Fruit fly (Drosophila melanogaster): ENCODE data around the gene Nnf1b.

The Nnf1b gene

dm6 chr2L:850727-851257 lies 40.4 kb downstream of the Nnf1b start, which contains the start of gene drongo:
Gene drongo, minus strand, starts transcription at chr2L:851071.
- no peak for TF ChIP-seq CG10147 (GFP tag; optimal IDR thresholded peaks at IDR 0.05)
- TF ChIP-seq sna (GFP tag; IDR thresholded peaks at IDR 0.05; ENCODE audit: partially characterized antibody), result peak; percentile 52; the same call in 1 of the 2 replicates
- peak; percentile 2 for TF ChIP-seq CG9609 (GFP tag; optimal IDR thresholded peaks at IDR 0.05)
- TF ChIP-seq lov (optimal IDR thresholded peaks at IDR 0.05), result no peak
- TF ChIP-seq lov (GFP tag; IDR thresholded peaks at IDR 0.05), result 0 out of 3 replicates have a peak, but pooled peaks have one; percentile 11
- TF ChIP-seq CG7987 (GFP tag; optimal IDR thresholded peaks at IDR 0.05), result peak; percentile 36
- peak; percentile 13 for TF ChIP-seq da (GFP tag; optimal IDR thresholded peaks at IDR 0.05)
- no peak for TF ChIP-seq repo (GFP tag; optimal IDR thresholded peaks at IDR 0.05)
- TF ChIP-seq CG15011 (GFP tag; optimal IDR thresholded peaks at IDR 0.05), result no peak
- TF ChIP-seq CG12391 (tag; optimal IDR thresholded peaks at IDR 0.05), result peak; percentile 61
- peak; percentile 50; the same call in 1 of the 3 replicates for TF ChIP-seq CG16813 (GFP tag; IDR thresholded peaks at IDR 0.05; ENCODE audit: partially characterized antibody)
- TF ChIP-seq sima (GFP tag; optimal IDR thresholded peaks at IDR 0.05), result no peak
- TF ChIP-seq CG17802 (tag; optimal IDR thresholded peaks at IDR 0.05), result peak; percentile 6
- TF ChIP-seq Elba2 (GFP tag; optimal IDR thresholded peaks at IDR 0.05), result no peak
- peak; percentile 15 for TF ChIP-seq CG2678 (tag; optimal IDR thresholded peaks at IDR 0.05)
- peak; percentile 61 for TF ChIP-seq Hand (GFP tag; optimal IDR thresholded peaks at IDR 0.05)
- peak; percentile 42 for TF ChIP-seq pros (GFP tag; optimal IDR thresholded peaks at IDR 0.05)
- no peak for TF ChIP-seq Fer2 (tag; optimal IDR thresholded peaks at IDR 0.05)
- peak; percentile 55 for TF ChIP-seq PHDP (tag; optimal IDR thresholded peaks at IDR 0.05)
- no peak for TF ChIP-seq Taf1 (GFP tag; IDR thresholded peaks at IDR 0.05)
- no peak for TF ChIP-seq vnd (GFP tag; IDR thresholded peaks at IDR 0.05; ENCODE audit: partially characterized antibody)
- 0 out of 2 replicates have a peak, but pooled peaks have one; percentile 8 for TF ChIP-seq sim (GFP tag; IDR thresholded peaks at IDR 0.05)
- peak; percentile 43 for TF ChIP-seq stwl (tag; optimal IDR thresholded peaks at IDR 0.05)
- TF ChIP-seq CG9727 (GFP tag; optimal IDR thresholded peaks at IDR 0.05), result no peak
- no peak for TF ChIP-seq Oli (tag; optimal IDR thresholded peaks at IDR 0.05)
- TF ChIP-seq cad (GFP tag; optimal IDR thresholded peaks at IDR 0.05), result no peak
- peak; percentile 84 for TF ChIP-seq Myb (GFP tag; optimal IDR thresholded peaks at IDR 0.05)
- TF ChIP-seq CG18262 (tag; optimal IDR thresholded peaks at IDR 0.05), result peak; percentile 9
- TF ChIP-seq crol (GFP tag; IDR thresholded peaks at IDR 0.05), result peak; percentile 46; the same call in 1 of the 2 replicates
- TF ChIP-seq CG6854 (GFP tag; optimal IDR thresholded peaks at IDR 0.05), result no peak
- no peak for TF ChIP-seq dimm (GFP tag; IDR thresholded peaks at IDR 0.05)
- no peak for TF ChIP-seq schlank (tag; optimal IDR thresholded peaks at IDR 0.05)
- no peak for TF ChIP-seq CG6683 (GFP tag; optimal IDR thresholded peaks at IDR 0.05)
- TF ChIP-seq CG2199 (GFP tag; IDR thresholded peaks at IDR 0.05), result peak; percentile 73; the same call in 1 of the 3 replicates
- no peak for TF ChIP-seq usp (GFP tag; optimal IDR thresholded peaks at IDR 0.05)
- peak; percentile 38 for TF ChIP-seq CG4707 (GFP tag; optimal IDR thresholded peaks at IDR 0.05)
- TF ChIP-seq slbo (GFP tag; IDR thresholded peaks at IDR 0.05), result peak; percentile 33
- peak; percentile 23 for TF ChIP-seq CoRest (tag; optimal IDR thresholded peaks at IDR 0.05)
- TF ChIP-seq dati (GFP tag; IDR thresholded peaks at IDR 0.05), result no peak
- peak; percentile 6 for TF ChIP-seq CG31365 (tag; optimal IDR thresholded peaks at IDR 0.05)
- no peak for TF ChIP-seq Hr39 (optimal IDR thresholded peaks at IDR 0.05)
- no peak for TF ChIP-seq ac (GFP tag; optimal IDR thresholded peaks at IDR 0.05)
- TF ChIP-seq B-H2 (GFP tag; optimal IDR thresholded peaks at IDR 0.05), result peak; percentile 57
- peak; percentile 16 for TF ChIP-seq CG1529 (GFP tag; optimal IDR thresholded peaks at IDR 0.05)
- no peak; the same call in 1 of the 2 replicates for TF ChIP-seq CG6272 (GFP tag; IDR thresholded peaks at IDR 0.05)
- no peak for TF ChIP-seq pan (optimal IDR thresholded peaks at IDR 0.05)
- no peak for TF ChIP-seq pan (GFP tag; optimal IDR thresholded peaks at IDR 0.05 in 1 of 2, IDR thresholded peaks at IDR 0.05 in 1 of 2)
- peak; percentile 51 for TF ChIP-seq CG14710 (tag; optimal IDR thresholded peaks at IDR 0.05)
- peak; percentile 32; the same call in 1 of the 2 replicates for TF ChIP-seq CG14441 (GFP tag; IDR thresholded peaks at IDR 0.05)
- TF ChIP-seq CG1832 (GFP tag; optimal IDR thresholded peaks at IDR 0.05), result no peak

Data from whole organism, embryonic.